Worm (Caenorhabditis elegans) whole organism, L1 larva: Measurements from ENCODE around the gene tmem-17.

ENCODE experiments used
- C04F5.9 ChIP-seq: sonication (generic microtip); optimal IDR thresholded peaks from 2 replicates; lab custom pipeline; 2016; ENCODE audit warnings: missing genetic modification characterization, missing compliant biosample characterization
- C16A3.4 ChIP-seq: fragments of 150-350 bp; optimal IDR thresholded peaks from 2 replicates; lab custom pipeline; 2014; ENCODE audit warnings: missing biosample characterization, missing genetic modification characterization
- ceh-63 ChIP-seq: fragments of 200-800 bp; sonication (Bioruptor generic); optimal IDR thresholded peaks from 2 replicates; lab custom pipeline; 2018; ENCODE audit warnings: mild to moderate bottlenecking, missing genetic modification characterization, missing compliant biosample characterization
- ceh-90 ChIP-seq: sonication (generic microtip); optimal IDR thresholded peaks from 2 replicates; lab custom pipeline; 2016; ENCODE audit warnings: missing genetic modification characterization, missing compliant biosample characterization
- dpl-1 ChIP-seq, 3 experiments: fragments of 150-350 bp in 2 of 3; sonication (generic microtip) in 1 of 3; optimal IDR thresholded peaks; 2 replicates each; lab custom pipeline; 2014 to 2017; ENCODE audit warnings: missing biosample characterization in 3 of 3, missing genetic modification characterization in 3 of 3, missing genetic modification reagents in 3 of 3
- dsc-1 ChIP-seq: sonication (generic microtip); optimal IDR thresholded peaks from 2 replicates; lab custom pipeline; 2016; ENCODE audit warnings: mild to moderate bottlenecking, missing genetic modification characterization, missing compliant biosample characterization
- efl-1 ChIP-seq, 4 experiments: fragments of 150-350 bp; optimal IDR thresholded peaks in 3 of 4; peaks in 1 of 4; 1 replicate in 1 of 4; 2 replicates in 3 of 4; lab custom pipeline; 2014; ENCODE audit warnings: missing biosample characterization in 2 of 4, missing genetic modification characterization in 2 of 4, missing genetic modification reagents in 2 of 4
- egl-13 ChIP-seq: sonication (generic microtip); optimal IDR thresholded peaks from 2 replicates; lab custom pipeline; 2016; ENCODE audit warnings: missing genotype, missing genetic modification reagents, missing genetic modification characterization, missing compliant biosample characterization
- elt-2 ChIP-seq: sonication (generic microtip); optimal IDR thresholded peaks from 2 replicates; lab custom pipeline; 2016; ENCODE audit warnings: missing genetic modification characterization, mild to moderate bottlenecking, inconsistent platforms, missing compliant biosample characterization, missing genetic modification reagents
- elt-3 ChIP-seq, 6 experiments: fragments of 150-350 bp in 1 of 6; sonication (generic microtip); optimal IDR thresholded peaks; 2 replicates each; lab custom pipeline; 2017 to 2018; ENCODE audit warnings: missing biosample characterization in 6 of 6, missing genetic modification characterization in 6 of 6, inconsistent platforms in 1 of 6
- fkh-4 ChIP-seq: sonication (generic microtip); optimal IDR thresholded peaks from 2 replicates; lab custom pipeline; 2016; ENCODE audit warnings: missing compliant biosample characterization, missing genetic modification characterization, borderline replicate concordance
- grh-1 ChIP-seq: fragments of 200-800 bp; sonication (Bioruptor generic); IDR thresholded peaks from 2 replicates; pipeline ENCODE4 v1.3.6; 2022; ENCODE audit warnings: missing genetic modification reagents, missing genetic modification characterization, missing compliant biosample characterization
- hlh-17 ChIP-seq: fragments of 200-800 bp; sonication (Bioruptor generic); optimal IDR thresholded peaks from 2 replicates; lab custom pipeline; 2018; ENCODE audit warnings: missing genetic modification characterization, mild to moderate bottlenecking, missing compliant biosample characterization, moderate library complexity, borderline replicate concordance
- hlh-4 ChIP-seq: sonication (generic microtip); optimal IDR thresholded peaks from 2 replicates; lab custom pipeline; 2016; ENCODE audit warnings: mild to moderate bottlenecking, missing genetic modification characterization, missing compliant biosample characterization
- hpl-2 ChIP-seq: fragments of 150-350 bp; optimal IDR thresholded peaks from 2 replicates; lab custom pipeline; 2014; ENCODE audit warnings: missing biosample characterization, missing genetic modification reagents, missing genetic modification characterization
- isw-1 ChIP-seq: fragments of 200-800 bp; sonication (Bioruptor generic); IDR thresholded peaks from 2 replicates; pipeline ENCODE4 v1.3.6; 2022; ENCODE audit warnings: missing genetic modification characterization, missing compliant biosample characterization
- lin-15B ChIP-seq: fragments of 150-350 bp; sonication (generic microtip); optimal IDR thresholded peaks from 3 replicates; lab custom pipeline; 2014; ENCODE audit warnings: missing biosample characterization, missing genetic modification characterization
- lin-35 ChIP-seq, 2 experiments: fragments of 150-350 bp; optimal IDR thresholded peaks; 2 replicates each; lab custom pipeline; 2014; ENCODE audit warnings: missing biosample characterization in 2 of 2, missing genetic modification characterization in 2 of 2, missing genetic modification reagents in 2 of 2
- lin-39 ChIP-seq: fragments of 150-350 bp; optimal IDR thresholded peaks from 2 replicates; lab custom pipeline; 2014; ENCODE audit warnings: missing biosample characterization, missing genetic modification reagents, missing genetic modification characterization
- lir-3 ChIP-seq: sonication (generic microtip); optimal IDR thresholded peaks from 2 replicates; lab custom pipeline; 2016; ENCODE audit warnings: mild to moderate bottlenecking, missing genetic modification characterization, moderate library complexity, missing compliant biosample characterization; ENCODE audit not compliant: poor library complexity
- lsy-2 ChIP-seq, 2 experiments: fragments of 150-350 bp; optimal IDR thresholded peaks; 2 replicates each; lab custom pipeline; 2014; ENCODE audit warnings: missing biosample characterization in 2 of 2, missing genetic modification characterization in 2 of 2
- mdl-1 ChIP-seq, 2 experiments: fragments of 150-350 bp; optimal IDR thresholded peaks; 2 replicates each; lab custom pipeline; 2014 to 2017; ENCODE audit warnings: missing biosample characterization in 2 of 2, missing genetic modification characterization in 2 of 2, inconsistent platforms in 1 of 2
- nhr-19 ChIP-seq: fragments of 200-800 bp; sonication (Bioruptor generic); conservative IDR thresholded peaks from 2 replicates; pipeline ENCODE4 v1.3.6; 2022; ENCODE audit warnings: missing genetic modification characterization, missing compliant biosample characterization
- nhr-20 ChIP-seq: sonication (generic microtip); optimal IDR thresholded peaks from 2 replicates; lab custom pipeline; 2016; ENCODE audit warnings: mild to moderate bottlenecking, missing genetic modification characterization, missing compliant biosample characterization
- nhr-237 ChIP-seq: fragments of 150-350 bp; optimal IDR thresholded peaks from 2 replicates; lab custom pipeline; 2014; ENCODE audit warnings: missing biosample characterization, missing genetic modification characterization
- nhr-28 ChIP-seq: fragments of 150-350 bp; optimal IDR thresholded peaks from 2 replicates; lab custom pipeline; 2014; ENCODE audit warnings: missing biosample characterization, missing genetic modification characterization
- nhr-85 ChIP-seq: sonication (generic microtip); peaks from one replicate; lab custom pipeline; 2016; ENCODE audit warnings: missing genetic modification characterization, inconsistent platforms, missing compliant biosample characterization
- nhr-90 ChIP-seq: sonication (generic microtip); optimal IDR thresholded peaks from 2 replicates; lab custom pipeline; 2016; ENCODE audit warnings: mild to moderate bottlenecking, missing genetic modification characterization, missing compliant biosample characterization; ENCODE audit not compliant: poor library complexity
- pag-3 ChIP-seq: sonication (generic microtip); optimal IDR thresholded peaks from 2 replicates; lab custom pipeline; 2017; ENCODE audit warnings: missing genetic modification characterization, mild to moderate bottlenecking, missing compliant biosample characterization, antibody characterized with exemption, borderline replicate concordance; ENCODE audit not compliant: insufficient read depth
- pax-3 ChIP-seq: fragments of 200-800 bp; sonication (Bioruptor generic); optimal IDR thresholded peaks from 2 replicates; lab custom pipeline; 2018; ENCODE audit warnings: mild to moderate bottlenecking, missing genetic modification characterization, moderate library complexity, missing compliant biosample characterization
- pqm-1 ChIP-seq: sonication (generic microtip); optimal IDR thresholded peaks from 3 replicates; lab custom pipeline; 2017; ENCODE audit warnings: missing biosample characterization, missing genetic modification characterization
- rnt-1 ChIP-seq: sonication (generic microtip); optimal IDR thresholded peaks from 2 replicates; lab custom pipeline; 2016; ENCODE audit warnings: mild to moderate bottlenecking, missing genetic modification characterization, moderate library complexity, missing compliant biosample characterization
- snpc-4 ChIP-seq: fragments of 150-350 bp; optimal IDR thresholded peaks from 2 replicates; lab custom pipeline; 2014; ENCODE audit warnings: missing biosample characterization, missing genetic modification characterization
- sup-37 ChIP-seq: fragments of 200-800 bp; sonication (Bioruptor generic); optimal IDR thresholded peaks from 2 replicates; lab custom pipeline; 2018; ENCODE audit warnings: mild to moderate bottlenecking, missing genetic modification characterization, missing compliant biosample characterization
- swsn-7 ChIP-seq: sonication (generic microtip); optimal IDR thresholded peaks from 2 replicates; lab custom pipeline; 2016; ENCODE audit warnings: missing genetic modification characterization, missing compliant biosample characterization
- tlp-1 ChIP-seq: fragments of 150-350 bp; optimal IDR thresholded peaks from 2 replicates; lab custom pipeline; 2014; ENCODE audit warnings: missing biosample characterization, missing genetic modification characterization
- unc-130 ChIP-seq: fragments of 150-350 bp; optimal IDR thresholded peaks from 2 replicates; lab custom pipeline; 2017; ENCODE audit warnings: missing biosample characterization, missing genetic modification characterization, inconsistent platforms
- unc-62 ChIP-seq: fragments of 150-350 bp; optimal IDR thresholded peaks from 2 replicates; lab custom pipeline; 2014; ENCODE audit warnings: missing biosample characterization, missing genetic modification reagents, missing genetic modification characterization
- unc-86 ChIP-seq: sonication (generic microtip); optimal IDR thresholded peaks from 2 replicates; lab custom pipeline; 2016; ENCODE audit warnings: missing genetic modification characterization, missing compliant biosample characterization
- unc-98 ChIP-seq: fragments of 200-800 bp; sonication (Bioruptor generic); IDR thresholded peaks from 2 replicates; pipeline ENCODE4 v1.3.6; 2022; ENCODE audit warnings: missing genetic modification characterization, missing compliant biosample characterization
- vab-15 ChIP-seq: sonication (generic microtip); optimal IDR thresholded peaks from 2 replicates; lab custom pipeline; 2017; ENCODE audit warnings: missing genotype, mild to moderate bottlenecking, missing genetic modification characterization, missing compliant biosample characterization
- zag-1 ChIP-seq: fragments of 150-350 bp; optimal IDR thresholded peaks from 2 replicates; lab custom pipeline; 2014; ENCODE audit warnings: missing biosample characterization, missing genetic modification characterization

Gene tmem-17

DNA sequence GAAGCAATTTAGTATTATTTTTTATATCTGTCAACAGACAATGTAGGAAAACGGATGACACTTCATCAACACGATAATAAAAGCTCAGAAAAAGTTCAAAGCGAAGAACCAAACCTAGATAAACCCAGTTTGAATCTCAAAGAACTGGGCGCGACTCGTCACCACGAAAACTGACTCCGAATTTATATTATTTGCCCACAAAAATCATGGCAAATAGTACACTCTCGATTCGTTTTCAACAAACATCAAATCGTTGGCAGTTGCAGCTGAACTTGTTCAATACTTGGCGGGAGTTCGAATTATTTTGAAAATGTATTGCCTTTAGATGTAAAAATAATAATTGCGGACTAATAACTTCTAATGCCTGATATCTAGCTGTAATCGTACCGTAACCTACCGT is 13.0 kb downstream of the tmem-17 start:
- TF ChIP-seq efl-1 (optimal IDR thresholded peaks at IDR 0.05; lab: Kevin White, UChicago) (peak in 1 of 2 experiments; percentile 42), efl-1 (GFP tag; optimal IDR thresholded peaks at IDR 0.05 in 1 of 2; lab: Kevin White, UChicago) (peak; percentile 9 to 93), fkh-4 (tag; lab: Kevin White, UChicago) (no peak), dpl-1 (GFP tag; optimal IDR thresholded peaks at IDR 0.05; lab: Kevin White, UChicago) (peak in 1 of 3 experiments; percentile 19), unc-130 (tag; lab: Kevin White, UChicago) (no peak), elt-3 (tag; optimal IDR thresholded peaks at IDR 0.05; lab: Kevin White, UChicago) (no peak), grh-1 (GFP tag; lab: Robert Waterston, UW) (no peak), elt-2 (tag; lab: Kevin White, UChicago) (no peak), lin-15B (tag; lab: Kevin White, UChicago) (no peak), pqm-1 (no peak), ceh-63 (GFP tag; lab: Kevin White, UChicago) (no peak)

DNA sequence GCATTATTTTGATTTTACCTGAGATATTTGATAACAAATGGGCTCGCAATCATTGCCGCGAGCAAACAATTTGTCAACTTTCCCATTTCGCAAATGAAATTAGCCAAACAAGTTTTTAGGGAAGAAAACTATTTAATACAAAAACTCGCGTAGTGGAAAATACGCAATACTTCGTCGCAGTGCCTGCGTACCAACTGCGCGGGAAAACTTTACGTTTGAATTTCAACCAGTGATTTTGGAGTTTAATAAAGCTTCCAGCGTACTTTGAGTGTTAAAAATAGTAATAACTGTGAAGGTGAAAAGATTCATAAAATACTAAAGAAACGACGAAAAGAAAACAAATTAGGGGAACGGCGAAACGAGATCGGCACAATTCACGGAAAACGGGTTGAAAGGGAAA is 14.8 kb downstream of the tmem-17 start, which contains the start of gene tofu-7:
tofu-7 (minus strand) TSS at position 111 of the 400 bp plus-strand sequence.
- TF ChIP-seq sup-37 (GFP tag; lab: Kevin White, UChicago): no peak
- TF ChIP-seq swsn-7 (tag; lab: Kevin White, UChicago): no peak
- TF ChIP-seq nhr-85 (tag; lab: Kevin White, UChicago): no peak
- TF ChIP-seq mdl-1 (tag; optimal IDR thresholded peaks at IDR 0.05; lab: Kevin White, UChicago): no peak
- peak; percentile 10 to 91 for TF ChIP-seq efl-1 (optimal IDR thresholded peaks at IDR 0.05; lab: Kevin White, UChicago)
- TF ChIP-seq efl-1 (GFP tag; optimal IDR thresholded peaks at IDR 0.05 in 1 of 2; lab: Kevin White, UChicago): peak in 1 of 2 experiments; percentile 12
- no peak for TF ChIP-seq hlh-4 (tag; lab: Kevin White, UChicago)
- TF ChIP-seq rnt-1 (tag; lab: Kevin White, UChicago): no peak
- no peak for TF ChIP-seq lin-15B (tag; lab: Kevin White, UChicago)
- TF ChIP-seq zag-1 (tag; lab: Kevin White, UChicago): no peak
- TF ChIP-seq unc-62 (GFP tag; lab: Kevin White, UChicago): no peak
- peak in 1 of 3 experiments; percentile 44 for TF ChIP-seq dpl-1 (GFP tag; optimal IDR thresholded peaks at IDR 0.05; lab: Kevin White, UChicago)
- no peak for TF ChIP-seq pag-3 (tag; lab: Kevin White, UChicago)
- no peak for TF ChIP-seq lin-39
- TF ChIP-seq, all 84 proteins: peak for 2

- TF ChIP-seq efl-1 (optimal IDR thresholded peaks at IDR 0.05; lab: Kevin White, UChicago) (peak in 1 of 2 experiments; percentile 13), efl-1 (GFP tag; optimal IDR thresholded peaks at IDR 0.05 in 1 of 2; lab: Kevin White, UChicago) (peak in 1 of 2 experiments; percentile 91), lin-35 (GFP tag; optimal IDR thresholded peaks at IDR 0.05; lab: Kevin White, UChicago) (peak in 1 of 2 experiments; percentile 32), C16A3.4 (tag; lab: Kevin White, UChicago) (no peak)
Observed at ce11 chrIII:7087180-7087579, 17.1 kb downstream of the tmem-17 start.

- peak; percentile 43 for TF ChIP-seq unc-86
- TF ChIP-seq hlh-4 (tag; lab: Kevin White, UChicago): no peak
- peak; percentile 74 for TF ChIP-seq nhr-20 (tag; lab: Kevin White, UChicago)
- peak; percentile 79 for TF ChIP-seq dsc-1 (tag; lab: Kevin White, UChicago)
- peak; percentile 76 to 77 for TF ChIP-seq lsy-2 (tag; optimal IDR thresholded peaks at IDR 0.05; lab: Kevin White, UChicago)
- no peak for TF ChIP-seq nhr-237
- peak; percentile 94 for TF ChIP-seq rnt-1 (tag; lab: Kevin White, UChicago)
- peak; percentile 62 for TF ChIP-seq pax-3 (tag; lab: Kevin White, UChicago)
- TF ChIP-seq tlp-1 (tag; lab: Kevin White, UChicago): no peak
- peak; percentile 46 for TF ChIP-seq isw-1
- TF ChIP-seq hpl-2: no peak
- TF ChIP-seq unc-98 (GFP tag; lab: Robert Waterston, UW): no peak; the same call in 1 of the 2 replicates
- peak; percentile 51 for TF ChIP-seq vab-15
- peak; percentile 72 for TF ChIP-seq nhr-90 (tag; lab: Kevin White, UChicago)
- peak; percentile 73 for TF ChIP-seq egl-13 (tag; lab: Kevin White, UChicago)
- TF ChIP-seq nhr-19 (GFP tag; lab: Robert Waterston, UW): peak; percentile 62
- no peak for TF ChIP-seq grh-1 (GFP tag; lab: Robert Waterston, UW)
- TF ChIP-seq lir-3 (tag; lab: Kevin White, UChicago): peak; percentile 86
- TF ChIP-seq ceh-90: peak; percentile 52
- TF ChIP-seq nhr-28 (tag; lab: Kevin White, UChicago): no peak
- TF ChIP-seq nhr-85 (tag; lab: Kevin White, UChicago): peak; percentile 87
- no peak for TF ChIP-seq hlh-17
- TF ChIP-seq snpc-4: peak; percentile 24
- no peak for TF ChIP-seq pqm-1
- TF ChIP-seq C04F5.9 (tag; lab: Kevin White, UChicago): peak; percentile 45
Observed at ce11 chrIII:7087691-7088323, 17.7 kb downstream of the tmem-17 start, which contains the start of gene fubl-2. fubl-2 (minus strand) TSS chrIII:7087741.
